Fruit fly (Drosophila melanogaster): ENCODE data around the gene Dop1R1.
A peak's percentile ranks its signal among the peaks of the same experiment; 100 is the strongest.

Gene Dop1R1

DNA sequence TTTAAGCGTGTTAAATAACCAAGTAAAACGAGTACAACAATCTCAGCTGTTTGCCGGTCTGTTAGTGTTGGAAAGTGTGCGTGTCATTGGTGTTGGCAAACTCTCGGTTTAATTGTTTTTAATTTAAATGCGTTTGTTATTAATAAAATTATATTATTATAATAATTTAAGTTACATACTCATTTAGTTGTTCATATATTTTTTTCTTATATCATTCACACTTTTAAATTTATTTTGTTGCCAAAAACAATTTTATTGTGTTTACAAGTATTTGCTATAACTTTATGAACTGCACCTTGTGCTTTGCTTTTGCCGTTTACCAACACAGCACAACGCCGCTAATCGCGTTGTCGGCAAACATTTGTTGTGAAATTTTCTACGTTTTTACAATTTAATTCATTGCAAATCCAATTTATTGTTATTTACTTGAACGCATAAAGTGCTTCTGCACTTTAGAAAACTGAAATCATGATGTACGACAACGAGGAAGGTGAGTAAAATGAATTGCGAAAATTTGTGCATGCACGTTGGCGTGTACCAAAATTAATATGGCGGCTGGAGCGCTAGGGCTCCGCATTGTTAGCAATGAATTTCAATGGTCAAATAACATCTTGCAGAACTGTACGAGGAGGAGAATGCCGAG, 89.0 kb downstream of the Dop1R1 start, which contains the start of the genes 140up and Polr2B (continued):
- TF ChIP-seq tx (GFP tag; optimal IDR thresholded peaks at IDR 0.05) = peak; percentile 71
- TF ChIP-seq h (optimal IDR thresholded peaks at IDR 0.05) = no peak
- peak; percentile 93 for TF ChIP-seq Sox100B (GFP tag; optimal IDR thresholded peaks at IDR 0.05)
- peak; percentile 97 for TF ChIP-seq CG9932 (GFP tag; IDR thresholded peaks at IDR 0.05)
- peak; percentile 23 for TF ChIP-seq Dp (GFP tag; optimal IDR thresholded peaks at IDR 0.05)
- peak; percentile 91 for TF ChIP-seq ara (GFP tag; IDR thresholded peaks at IDR 0.05)
- peak; percentile 1 for TF ChIP-seq zf30C (GFP tag; optimal IDR thresholded peaks at IDR 0.05)
- peak; percentile 80 for TF ChIP-seq CG8944 (GFP tag; optimal IDR thresholded peaks at IDR 0.05)
- TF ChIP-seq Hmx (GFP tag; optimal IDR thresholded peaks at IDR 0.05) = peak; percentile 26
- TF ChIP-seq Atf6 (GFP tag; IDR thresholded peaks at IDR 0.05) = peak; percentile 91
- TF ChIP-seq CG11504 (tag; optimal IDR thresholded peaks at IDR 0.05) = peak; percentile 92
- peak; percentile 78 for TF ChIP-seq tup (GFP tag; optimal IDR thresholded peaks at IDR 0.05)
- peak; percentile 81 for TF ChIP-seq ewg (GFP tag; optimal IDR thresholded peaks at IDR 0.05)
- TF ChIP-seq Fer3 (tag; optimal IDR thresholded peaks at IDR 0.05) = peak; percentile 94
- peak; percentile 89 for TF ChIP-seq ap (GFP tag; IDR thresholded peaks at IDR 0.05)
- peak; percentile 97 for TF ChIP-seq CG3847 (GFP tag; IDR thresholded peaks at IDR 0.05)
- TF ChIP-seq lilli (GFP tag; optimal IDR thresholded peaks at IDR 0.05) = peak; percentile 89
- TF ChIP-seq B-H2 (GFP tag; optimal IDR thresholded peaks at IDR 0.05) = peak; percentile 95
- TF ChIP-seq ftz-f1 (GFP tag; optimal IDR thresholded peaks at IDR 0.05) = peak; percentile 18
- peak; percentile 52 for TF ChIP-seq Bteb2 (GFP tag; optimal IDR thresholded peaks at IDR 0.05)
- peak; percentile 93 for TF ChIP-seq CG33557 (GFP tag; optimal IDR thresholded peaks at IDR 0.05)
- no peak for TF ChIP-seq CG15601 (tag; optimal IDR thresholded peaks at IDR 0.05)
- TF ChIP-seq sna (GFP tag; IDR thresholded peaks at IDR 0.05; ENCODE audit: partially characterized antibody) = no peak
- peak; percentile 84 for TF ChIP-seq CG15011 (GFP tag; optimal IDR thresholded peaks at IDR 0.05)
- peak; percentile 38 for TF ChIP-seq eyg (GFP tag; optimal IDR thresholded peaks at IDR 0.05)
- TF ChIP-seq ci (GFP tag; IDR thresholded peaks at IDR 0.05) = peak; percentile 84
- TF ChIP-seq sima (GFP tag; optimal IDR thresholded peaks at IDR 0.05) = no peak
- peak; percentile 91 for TF ChIP-seq CG18619 (GFP tag; optimal IDR thresholded peaks at IDR 0.05)
- peak; percentile 95 for TF ChIP-seq sens (GFP tag)
- TF ChIP-seq twi (tag; optimal IDR thresholded peaks at IDR 0.05) = peak; percentile 90
- TF ChIP-seq CG31365 (tag; optimal IDR thresholded peaks at IDR 0.05) = no peak
- no peak for TF ChIP-seq hth (optimal IDR thresholded peaks at IDR 0.05)
- TF ChIP-seq Rx (GFP tag; IDR thresholded peaks at IDR 0.05) = peak; percentile 82
- no peak for TF ChIP-seq CG16779 (GFP tag; IDR thresholded peaks at IDR 0.05)
- peak; percentile 70 for TF ChIP-seq Jarid2 (GFP tag; optimal IDR thresholded peaks at IDR 0.05)
- peak; percentile 96 for TF ChIP-seq CG2712 (tag; optimal IDR thresholded peaks at IDR 0.05)
- TF ChIP-seq Gsc (GFP tag; IDR thresholded peaks at IDR 0.05) = peak; percentile 53; the same call in 1 of the 2 replicates
- peak; percentile 78 for TF ChIP-seq CG10959 (GFP tag; IDR thresholded peaks at IDR 0.05)
- TF ChIP-seq vfl (GFP tag; optimal IDR thresholded peaks at IDR 0.05) = peak; percentile 78
- peak; percentile 86 for TF ChIP-seq Nf-YC (tag; optimal IDR thresholded peaks at IDR 0.05)
- TF ChIP-seq inv (GFP tag; IDR thresholded peaks at IDR 0.05; ENCODE audit: partially characterized antibody) = no peak
- no peak for TF ChIP-seq CG14965 (GFP tag; optimal IDR thresholded peaks at IDR 0.05; ENCODE audit: borderline replicate concordance)
- TF ChIP-seq gcm (GFP tag; optimal IDR thresholded peaks at IDR 0.05) = peak; percentile 89
- TF ChIP-seq CG15696 (tag; optimal IDR thresholded peaks at IDR 0.05) = peak; percentile 93
- TF ChIP-seq Ssrp (tag; optimal IDR thresholded peaks at IDR 0.05) = peak; percentile 95
- no peak for TF ChIP-seq Hr39 (optimal IDR thresholded peaks at IDR 0.05)
- TF ChIP-seq CG10543 (GFP tag; optimal IDR thresholded peaks at IDR 0.05) = peak; percentile 93
- TF ChIP-seq crol (GFP tag; IDR thresholded peaks at IDR 0.05) = peak; percentile 64
- no peak for TF ChIP-seq Doc3 (GFP tag; IDR thresholded peaks at IDR 0.05; ENCODE audit: partially characterized antibody)
- TF ChIP-seq CG15073 (GFP tag; optimal IDR thresholded peaks at IDR 0.05) = peak; percentile 67
- peak; percentile 78 for TF ChIP-seq chn (GFP tag; optimal IDR thresholded peaks at IDR 0.05)
